Worm (Caenorhabditis elegans): ENCODE measurements around the gene gcy-29.

The gcy-29 gene

ce11 chrII:14548691-14549090 lies at the start of gene gcy-29:
Gene gcy-29 (minus strand): TSS chrII:14548791.
- TF ChIP-seq ceh-16 (tag; optimal IDR thresholded peaks at IDR 0.05), result no peak
- TF ChIP-seq unc-62 (GFP tag; optimal IDR thresholded peaks at IDR 0.05), result no peak
- no peak for TF ChIP-seq nhr-76 (tag; optimal IDR thresholded peaks at IDR 0.05)
- TF ChIP-seq pqm-1 (tag; optimal IDR thresholded peaks at IDR 0.05), result no peak
- TF ChIP-seq ceh-82 (tag; optimal IDR thresholded peaks at IDR 0.05), result no peak
- no peak for TF ChIP-seq ama-1 (optimal IDR thresholded peaks at IDR 0.05)
- TF ChIP-seq egl-5 (tag; optimal IDR thresholded peaks at IDR 0.05), result no peak
- no peak for TF ChIP-seq ztf-11 (tag; optimal IDR thresholded peaks at IDR 0.05)
- no peak for TF ChIP-seq sea-2 (GFP tag; optimal IDR thresholded peaks at IDR 0.05)
- no peak for TF ChIP-seq fkh-2 (tag; optimal IDR thresholded peaks at IDR 0.05)
- TF ChIP-seq lin-39 (tag; optimal IDR thresholded peaks at IDR 0.05), result no peak
- no peak for TF ChIP-seq pha-4 (tag; optimal IDR thresholded peaks at IDR 0.05)
- no peak for TF ChIP-seq nhr-12 (tag; optimal IDR thresholded peaks at IDR 0.05)
- no peak for TF ChIP-seq nfya-1 (tag; optimal IDR thresholded peaks at IDR 0.05; ENCODE audit: insufficient read depth)
- TF ChIP-seq lin-15B (tag; optimal IDR thresholded peaks at IDR 0.05), result no peak
- no peak for TF ChIP-seq skn-1 (tag; optimal IDR thresholded peaks at IDR 0.05)

- TF ChIP-seq ceh-82 (tag; optimal IDR thresholded peaks at IDR 0.05) (no peak), aly-2 (tag; optimal IDR thresholded peaks at IDR 0.05) (no peak), nhr-237 (tag; optimal IDR thresholded peaks at IDR 0.05) (no peak), hmg-11 (tag; optimal IDR thresholded peaks at IDR 0.05) (no peak), fos-1 (tag; optimal IDR thresholded peaks at IDR 0.05) (no peak), mdl-1 (tag; optimal IDR thresholded peaks at IDR 0.05) (no peak), lin-39 (tag; optimal IDR thresholded peaks at IDR 0.05) (no peak), fkh-2 (tag; optimal IDR thresholded peaks at IDR 0.05) (peak; percentile 74), daf-12 (tag; optimal IDR thresholded peaks at IDR 0.05) (no peak), nhr-28 (tag; optimal IDR thresholded peaks at IDR 0.05) (no peak), ceh-16 (tag; optimal IDR thresholded peaks at IDR 0.05) (no peak), elt-2 (tag; optimal IDR thresholded peaks at IDR 0.05) (peak; percentile 85), elt-3 (tag; optimal IDR thresholded peaks at IDR 0.05) (no peak), mml-1 (tag; optimal IDR thresholded peaks at IDR 0.05) (peak; percentile 30), fkh-10 (GFP tag; optimal IDR thresholded peaks at IDR 0.05) (no peak), sea-2 (GFP tag; optimal IDR thresholded peaks at IDR 0.05) (no peak), ceh-28 (tag; optimal IDR thresholded peaks at IDR 0.05) (no peak), zag-1 (tag; optimal IDR thresholded peaks at IDR 0.05) (no peak), egl-5 (tag; optimal IDR thresholded peaks at IDR 0.05) (no peak), nhr-67 (tag; optimal IDR thresholded peaks at IDR 0.05) (no peak), nhr-11 (tag; optimal IDR thresholded peaks at IDR 0.05) (peak; percentile 78), tbx-2 (tag; optimal IDR thresholded peaks at IDR 0.05) (no peak), jun-1 (tag; optimal IDR thresholded peaks at IDR 0.05) (peak; percentile 65), lin-15B (tag; optimal IDR thresholded peaks at IDR 0.05) (peak; percentile 37), pqm-1 (tag; optimal IDR thresholded peaks at IDR 0.05) (peak; percentile 95), nfya-1 (tag; optimal IDR thresholded peaks at IDR 0.05; ENCODE audit: insufficient read depth) (peak; percentile 81), pha-4 (tag; optimal IDR thresholded peaks at IDR 0.05) (no peak), eor-1 (tag; optimal IDR thresholded peaks at IDR 0.05) (no peak), nhr-43 (tag; optimal IDR thresholded peaks at IDR 0.05; ENCODE audit: poor library complexity, severe bottlenecking) (peak; percentile 23), nhr-23 (tag; optimal IDR thresholded peaks at IDR 0.05) (no peak), snpc-4 (tag; optimal IDR thresholded peaks at IDR 0.05) (no peak), lsy-12 (tag; optimal IDR thresholded peaks at IDR 0.05) (no peak), nhr-76 (tag; optimal IDR thresholded peaks at IDR 0.05) (no peak), egl-27 (tag; optimal IDR thresholded peaks at IDR 0.05) (no peak), elt-1 (tag; optimal IDR thresholded peaks at IDR 0.05) (no peak), skn-1 (tag; optimal IDR thresholded peaks at IDR 0.05) (peak; percentile 50), ZK546.5 (tag; optimal IDR thresholded peaks at IDR 0.05) (no peak), unc-39 (tag; optimal IDR thresholded peaks at IDR 0.05) (no peak), nhr-77 (tag; optimal IDR thresholded peaks at IDR 0.05) (peak; percentile 9), unc-62 (GFP tag; optimal IDR thresholded peaks at IDR 0.05) (no peak), R02D3.7 (tag; optimal IDR thresholded peaks at IDR 0.05) (no peak), ztf-4 (tag; optimal IDR thresholded peaks at IDR 0.05) (no peak), ztf-11 (tag; optimal IDR thresholded peaks at IDR 0.05) (no peak), nhr-12 (tag; optimal IDR thresholded peaks at IDR 0.05) (no peak), ama-1 (optimal IDR thresholded peaks at IDR 0.05) (peak; percentile 53), nhr-25 (tag; optimal IDR thresholded peaks at IDR 0.05) (no peak), ceh-9 (tag; optimal IDR thresholded peaks at IDR 0.05) (no peak)
These were observed 49.8 kb upstream of the gcy-29 start for ce11 chrII:14598367-14598766.

Measured in whole organism, L3 larva.